Worm (Caenorhabditis elegans) whole organism, L1 larva: ENCODE results near the gene B0507.8.

ENCODE experiments used
- C04F5.9 ChIP-seq: sonication (generic microtip); optimal IDR thresholded peaks from 2 replicates; lab custom pipeline; 2016; ENCODE audit warnings: missing genetic modification characterization, missing compliant biosample characterization
- C16A3.4 ChIP-seq: fragments of 150-350 bp; optimal IDR thresholded peaks from 2 replicates; lab custom pipeline; 2014; ENCODE audit warnings: missing biosample characterization, missing genetic modification characterization
- aha-1 ChIP-seq: fragments of 150-350 bp; optimal IDR thresholded peaks from 2 replicates; lab custom pipeline; 2014; ENCODE audit warnings: missing biosample characterization, missing genetic modification characterization
- alr-1 ChIP-seq: fragments of 200-800 bp; sonication (Bioruptor generic); optimal IDR thresholded peaks from 2 replicates; lab custom pipeline; 2018; ENCODE audit warnings: borderline replicate concordance, mild to moderate bottlenecking, missing genetic modification characterization, missing compliant biosample characterization
- aly-2 ChIP-seq: fragments of 150-350 bp; optimal IDR thresholded peaks from 2 replicates; lab custom pipeline; 2014; ENCODE audit warnings: missing biosample characterization, missing genetic modification characterization
- blmp-1 ChIP-seq: fragments of 150-350 bp; optimal IDR thresholded peaks from 2 replicates; lab custom pipeline; 2014; ENCODE audit warnings: missing biosample characterization, missing genetic modification characterization
- ceh-8 ChIP-seq: fragments of 200-800 bp; sonication (Bioruptor generic); optimal IDR thresholded peaks from 2 replicates; lab custom pipeline; 2018; ENCODE audit warnings: mild to moderate bottlenecking, missing genetic modification characterization, moderate library complexity, missing compliant biosample characterization
- ceh-90 ChIP-seq: sonication (generic microtip); optimal IDR thresholded peaks from 2 replicates; lab custom pipeline; 2016; ENCODE audit warnings: missing genetic modification characterization, missing compliant biosample characterization
- dpl-1 ChIP-seq, 3 experiments: fragments of 150-350 bp in 2 of 3; sonication (generic microtip) in 1 of 3; optimal IDR thresholded peaks; 2 replicates each; lab custom pipeline; 2014 to 2017; ENCODE audit warnings: missing biosample characterization in 3 of 3, missing genetic modification characterization in 3 of 3, missing genetic modification reagents in 3 of 3
- dsc-1 ChIP-seq: sonication (generic microtip); optimal IDR thresholded peaks from 2 replicates; lab custom pipeline; 2016; ENCODE audit warnings: mild to moderate bottlenecking, missing genetic modification characterization, missing compliant biosample characterization
- efl-1 ChIP-seq, 4 experiments: fragments of 150-350 bp; optimal IDR thresholded peaks in 3 of 4; peaks in 1 of 4; 1 replicate in 1 of 4; 2 replicates in 3 of 4; lab custom pipeline; 2014; ENCODE audit warnings: missing biosample characterization in 2 of 4, missing genetic modification characterization in 2 of 4, missing genetic modification reagents in 2 of 4
- elt-2 ChIP-seq: sonication (generic microtip); optimal IDR thresholded peaks from 2 replicates; lab custom pipeline; 2016; ENCODE audit warnings: missing genetic modification characterization, mild to moderate bottlenecking, inconsistent platforms, missing compliant biosample characterization, missing genetic modification reagents
- ets-5 ChIP-seq: fragments of 200-800 bp; sonication (Bioruptor generic); IDR thresholded peaks from 2 replicates; pipeline ENCODE4 v1.3.6; 2022; ENCODE audit warnings: missing genetic modification characterization, missing compliant biosample characterization
- fkh-8 ChIP-seq: sonication (generic microtip); optimal IDR thresholded peaks from 2 replicates; lab custom pipeline; 2016; ENCODE audit warnings: mild to moderate bottlenecking, missing genetic modification characterization, missing compliant biosample characterization
- fos-1 ChIP-seq: fragments of 150-350 bp; optimal IDR thresholded peaks from 2 replicates; lab custom pipeline; 2014; ENCODE audit warnings: missing biosample characterization, missing genetic modification characterization
- grh-1 ChIP-seq: fragments of 200-800 bp; sonication (Bioruptor generic); IDR thresholded peaks from 2 replicates; pipeline ENCODE4 v1.3.6; 2022; ENCODE audit warnings: missing genetic modification reagents, missing genetic modification characterization, missing compliant biosample characterization
- hpl-2 ChIP-seq: fragments of 150-350 bp; optimal IDR thresholded peaks from 2 replicates; lab custom pipeline; 2014; ENCODE audit warnings: missing biosample characterization, missing genetic modification reagents, missing genetic modification characterization
- irx-1 ChIP-seq: sonication (generic microtip); optimal IDR thresholded peaks from 2 replicates; lab custom pipeline; 2016; ENCODE audit warnings: missing genetic modification characterization, missing compliant biosample characterization
- isw-1 ChIP-seq: fragments of 200-800 bp; sonication (Bioruptor generic); IDR thresholded peaks from 2 replicates; pipeline ENCODE4 v1.3.6; 2022; ENCODE audit warnings: missing genetic modification characterization, missing compliant biosample characterization
- jun-1 ChIP-seq: fragments of 150-350 bp; optimal IDR thresholded peaks from 2 replicates; lab custom pipeline; 2014; ENCODE audit warnings: missing biosample characterization, missing genetic modification reagents, missing genetic modification characterization
- lin-14 ChIP-seq: fragments of 200-800 bp; sonication (Bioruptor generic); optimal IDR thresholded peaks from 2 replicates; lab custom pipeline; 2018; ENCODE audit warnings: mild to moderate bottlenecking, missing genetic modification characterization, moderate library complexity, missing compliant biosample characterization
- lin-15B ChIP-seq: fragments of 150-350 bp; sonication (generic microtip); optimal IDR thresholded peaks from 3 replicates; lab custom pipeline; 2014; ENCODE audit warnings: missing biosample characterization, missing genetic modification characterization
- lin-35 ChIP-seq, 2 experiments: fragments of 150-350 bp; optimal IDR thresholded peaks; 2 replicates each; lab custom pipeline; 2014; ENCODE audit warnings: missing biosample characterization in 2 of 2, missing genetic modification characterization in 2 of 2, missing genetic modification reagents in 2 of 2
- lir-3 ChIP-seq: sonication (generic microtip); optimal IDR thresholded peaks from 2 replicates; lab custom pipeline; 2016; ENCODE audit warnings: mild to moderate bottlenecking, missing genetic modification characterization, moderate library complexity, missing compliant biosample characterization; ENCODE audit not compliant: poor library complexity
- lsy-2 ChIP-seq, 2 experiments: fragments of 150-350 bp; optimal IDR thresholded peaks; 2 replicates each; lab custom pipeline; 2014; ENCODE audit warnings: missing biosample characterization in 2 of 2, missing genetic modification characterization in 2 of 2
- mab-9 ChIP-seq: fragments of 200-800 bp; sonication (Bioruptor generic); IDR thresholded peaks from 2 replicates; pipeline ENCODE4 v1.3.6; 2022; ENCODE audit warnings: missing genetic modification reagents, missing genetic modification characterization, missing compliant biosample characterization
- mdl-1 ChIP-seq, 2 experiments: fragments of 150-350 bp; optimal IDR thresholded peaks; 2 replicates each; lab custom pipeline; 2014 to 2017; ENCODE audit warnings: missing biosample characterization in 2 of 2, missing genetic modification characterization in 2 of 2, inconsistent platforms in 1 of 2
- nhr-12 ChIP-seq: sonication (generic microtip); optimal IDR thresholded peaks from 2 replicates; lab custom pipeline; 2017; ENCODE audit warnings: missing biosample characterization, missing genetic modification characterization
- nhr-237 ChIP-seq: fragments of 150-350 bp; optimal IDR thresholded peaks from 2 replicates; lab custom pipeline; 2014; ENCODE audit warnings: missing biosample characterization, missing genetic modification characterization
- nhr-28 ChIP-seq: fragments of 150-350 bp; optimal IDR thresholded peaks from 2 replicates; lab custom pipeline; 2014; ENCODE audit warnings: missing biosample characterization, missing genetic modification characterization
- nhr-71 ChIP-seq: sonication (generic microtip); optimal IDR thresholded peaks from 2 replicates; lab custom pipeline; 2016; ENCODE audit warnings: mild to moderate bottlenecking, missing genetic modification characterization, moderate library complexity, missing compliant biosample characterization
- nhr-77 ChIP-seq: fragments of 150-350 bp; optimal IDR thresholded peaks from 2 replicates; lab custom pipeline; 2014; ENCODE audit warnings: missing biosample characterization, missing genetic modification characterization
- nhr-84 ChIP-seq: sonication (generic microtip); optimal IDR thresholded peaks from 2 replicates; lab custom pipeline; 2017; ENCODE audit warnings: missing biosample characterization, missing genetic modification characterization
- nhr-90 ChIP-seq: sonication (generic microtip); optimal IDR thresholded peaks from 2 replicates; lab custom pipeline; 2016; ENCODE audit warnings: mild to moderate bottlenecking, missing genetic modification characterization, missing compliant biosample characterization; ENCODE audit not compliant: poor library complexity
- pqm-1 ChIP-seq: sonication (generic microtip); optimal IDR thresholded peaks from 3 replicates; lab custom pipeline; 2017; ENCODE audit warnings: missing biosample characterization, missing genetic modification characterization
- rnt-1 ChIP-seq: sonication (generic microtip); optimal IDR thresholded peaks from 2 replicates; lab custom pipeline; 2016; ENCODE audit warnings: mild to moderate bottlenecking, missing genetic modification characterization, moderate library complexity, missing compliant biosample characterization
- skn-1 ChIP-seq: fragments of 150-350 bp; optimal IDR thresholded peaks from 2 replicates; lab custom pipeline; 2014; ENCODE audit warnings: missing biosample characterization, missing genetic modification characterization
- snu-23 ChIP-seq: sonication (generic microtip); optimal IDR thresholded peaks from 2 replicates; lab custom pipeline; 2016; ENCODE audit warnings: missing genetic modification characterization, missing compliant biosample characterization
- sup-37 ChIP-seq: fragments of 200-800 bp; sonication (Bioruptor generic); optimal IDR thresholded peaks from 2 replicates; lab custom pipeline; 2018; ENCODE audit warnings: mild to moderate bottlenecking, missing genetic modification characterization, missing compliant biosample characterization
- swsn-7 ChIP-seq: sonication (generic microtip); optimal IDR thresholded peaks from 2 replicates; lab custom pipeline; 2016; ENCODE audit warnings: missing genetic modification characterization, missing compliant biosample characterization
- unc-130 ChIP-seq: fragments of 150-350 bp; optimal IDR thresholded peaks from 2 replicates; lab custom pipeline; 2017; ENCODE audit warnings: missing biosample characterization, missing genetic modification characterization, inconsistent platforms
- unc-86 ChIP-seq: sonication (generic microtip); optimal IDR thresholded peaks from 2 replicates; lab custom pipeline; 2016; ENCODE audit warnings: missing genetic modification characterization, missing compliant biosample characterization
- unc-98 ChIP-seq: fragments of 200-800 bp; sonication (Bioruptor generic); IDR thresholded peaks from 2 replicates; pipeline ENCODE4 v1.3.6; 2022; ENCODE audit warnings: missing genetic modification characterization, missing compliant biosample characterization
- xbp-1 ChIP-seq: sonication (generic microtip); optimal IDR thresholded peaks from 2 replicates; lab custom pipeline; 2016; ENCODE audit warnings: missing genetic modification characterization, missing compliant biosample characterization
- zip-4 ChIP-seq: fragments of 200-800 bp; sonication (Bioruptor generic); optimal IDR thresholded peaks from 2 replicates; lab custom pipeline; 2018; ENCODE audit warnings: mild to moderate bottlenecking, missing genetic modification characterization, moderate library complexity, missing compliant biosample characterization
- ztf-11 ChIP-seq, 2 experiments: sonication (generic microtip); optimal IDR thresholded peaks; 2 replicates each; lab custom pipeline; 2016 to 2017; ENCODE audit warnings: missing genetic modification characterization in 2 of 2, missing biosample characterization in 1 of 2, missing compliant biosample characterization in 1 of 2

B0507.8 gene

DNA sequence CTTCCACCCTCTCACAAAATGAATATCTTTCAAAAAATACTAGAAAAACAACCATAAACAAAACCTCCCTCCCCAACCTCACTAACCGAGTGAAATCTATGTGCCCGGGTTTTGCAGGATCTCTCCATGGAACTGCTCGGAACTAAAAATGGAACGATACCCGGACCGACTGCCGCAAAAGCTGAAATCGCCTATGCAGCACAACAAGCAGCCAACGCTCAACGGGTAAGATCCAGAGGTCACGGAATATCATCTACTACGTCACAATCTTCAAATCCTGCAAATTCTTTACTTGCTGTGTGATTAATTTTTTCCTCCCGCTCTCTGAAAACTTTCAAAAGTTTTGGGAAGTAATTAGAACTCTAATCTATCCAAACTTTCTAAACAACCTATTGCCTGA is 26.6 kb upstream of the B0507.8 start:
- TF ChIP-seq unc-86, result no peak
- no peak for TF ChIP-seq aha-1 (tag; lab: Kevin White, UChicago)
- no peak for TF ChIP-seq unc-130
- no peak for TF ChIP-seq ceh-90 (tag; lab: Kevin White, UChicago)
- TF ChIP-seq xbp-1, result no peak
- TF ChIP-seq snu-23, result no peak
- no peak for TF ChIP-seq isw-1 (GFP tag; lab: Robert Waterston, UW)
- no peak for TF ChIP-seq lir-3 (tag; lab: Kevin White, UChicago)
- no peak for TF ChIP-seq ztf-11 (tag; optimal IDR thresholded peaks at IDR 0.05; lab: Kevin White, UChicago)
- TF ChIP-seq skn-1, result no peak
- no peak for TF ChIP-seq nhr-28
- TF ChIP-seq fos-1, result no peak
- no peak for TF ChIP-seq ets-5 (GFP tag; lab: Robert Waterston, UW)
- no peak for TF ChIP-seq nhr-90 (tag; lab: Kevin White, UChicago)
- no peak for TF ChIP-seq blmp-1
- no peak for TF ChIP-seq lin-15B (tag; lab: Kevin White, UChicago)
- no peak for TF ChIP-seq nhr-84 (tag; lab: Kevin White, UChicago)
- no peak for TF ChIP-seq alr-1 (tag; lab: Kevin White, UChicago)
- TF ChIP-seq aly-2 (tag; lab: Kevin White, UChicago), result no peak

DNA sequence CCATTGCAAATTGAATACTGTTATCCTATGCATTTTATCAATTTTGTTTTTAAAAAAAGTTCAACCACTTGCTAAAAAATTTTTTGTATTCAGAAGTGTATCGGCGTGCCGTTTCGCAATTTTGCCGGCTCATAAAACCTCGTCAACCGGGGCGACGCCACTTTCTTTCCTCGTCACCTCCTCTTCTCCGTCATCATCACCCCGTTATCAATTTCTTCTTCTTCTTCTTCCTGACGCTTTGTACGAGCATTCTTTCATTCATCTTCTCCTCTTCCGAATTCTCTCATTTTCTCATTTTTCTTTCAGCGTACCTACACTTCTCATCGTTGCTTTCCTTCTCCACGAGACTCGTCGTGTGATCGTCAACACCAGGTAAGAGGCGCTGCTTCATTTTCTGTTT is 23.5 kb upstream of the B0507.8 start, which contains the start of gene sup-37:
TSS of gene sup-37 (plus strand) at position 301 of the 400 bp plus-strand sequence.
- TF ChIP-seq mab-9 (GFP tag; lab: Robert Waterston, UW) (no peak), rnt-1 (tag; lab: Kevin White, UChicago) (no peak), sup-37 (GFP tag; lab: Kevin White, UChicago) (no peak), isw-1 (GFP tag; lab: Robert Waterston, UW) (no peak), hpl-2 (GFP tag; lab: Kevin White, UChicago) (no peak), unc-98 (no peak), grh-1 (no peak), fkh-8 (tag; lab: Kevin White, UChicago) (no peak), zip-4 (no peak), nhr-12 (tag; lab: Kevin White, UChicago) (no peak), nhr-71 (tag; lab: Kevin White, UChicago) (no peak), blmp-1 (no peak), nhr-237 (tag; lab: Kevin White, UChicago) (no peak), lin-14 (GFP tag; lab: Kevin White, UChicago) (no peak), irx-1 (no peak), nhr-90 (tag; lab: Kevin White, UChicago) (no peak), ceh-90 (tag; lab: Kevin White, UChicago) (no peak), C04F5.9 (tag; lab: Kevin White, UChicago) (no peak)

DNA sequence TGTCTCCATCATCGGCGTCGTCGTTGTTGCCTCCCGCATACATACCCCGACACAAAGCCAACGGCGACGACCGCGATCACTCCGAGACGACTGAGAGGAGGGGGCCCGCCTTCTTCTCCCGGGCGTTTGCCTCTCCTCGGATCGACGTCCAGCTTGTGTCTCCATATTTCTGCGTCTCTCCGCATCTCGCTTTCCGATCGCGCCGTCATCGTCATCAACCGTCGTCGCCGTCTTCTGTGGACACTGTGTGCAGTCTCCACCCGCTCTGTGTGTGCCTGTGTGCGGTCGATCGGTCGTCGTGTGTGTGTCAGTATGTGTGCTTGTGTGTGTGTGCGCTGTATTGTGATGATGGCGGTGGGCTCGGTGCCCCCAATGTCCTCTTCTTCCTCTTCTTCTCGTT is 22.8 kb upstream of the B0507.8 start:
- TF ChIP-seq nhr-77, result no peak
- TF ChIP-seq mdl-1 (tag; optimal IDR thresholded peaks at IDR 0.05; lab: Kevin White, UChicago), result peak in 1 of 2 experiments; percentile 18
- no peak for TF ChIP-seq dpl-1 (GFP tag; optimal IDR thresholded peaks at IDR 0.05; lab: Kevin White, UChicago)
- TF ChIP-seq dsc-1, result peak; percentile 29
- peak; percentile 18 for TF ChIP-seq snu-23
- TF ChIP-seq nhr-71 (tag; lab: Kevin White, UChicago), result peak; percentile 48
- TF ChIP-seq swsn-7 (tag; lab: Kevin White, UChicago), result peak; percentile 14
- no peak for TF ChIP-seq efl-1 (optimal IDR thresholded peaks at IDR 0.05; lab: Kevin White, UChicago)
- peak in 1 of 2 experiments; percentile 70 for TF ChIP-seq efl-1 (GFP tag; optimal IDR thresholded peaks at IDR 0.05 in 1 of 2; lab: Kevin White, UChicago)
- peak; percentile 39 for TF ChIP-seq ceh-8 (GFP tag; lab: Kevin White, UChicago)
- no peak for TF ChIP-seq unc-98
- peak; percentile 13 for TF ChIP-seq C16A3.4
- TF ChIP-seq jun-1 (tag; lab: Kevin White, UChicago), result peak; percentile 1
- peak in 1 of 2 experiments; percentile 21 for TF ChIP-seq lsy-2 (tag; optimal IDR thresholded peaks at IDR 0.05; lab: Kevin White, UChicago)
- TF ChIP-seq elt-2 (tag; lab: Kevin White, UChicago), result no peak
- peak; percentile 29 for TF ChIP-seq nhr-90 (tag; lab: Kevin White, UChicago)
- peak in 1 of 2 experiments; percentile 19 for TF ChIP-seq lin-35 (GFP tag; optimal IDR thresholded peaks at IDR 0.05; lab: Kevin White, UChicago)
- TF ChIP-seq nhr-237 (tag; lab: Kevin White, UChicago), result no peak
- TF ChIP-seq lin-14 (GFP tag; lab: Kevin White, UChicago), result peak; percentile 66
- peak; percentile 49 for TF ChIP-seq rnt-1 (tag; lab: Kevin White, UChicago)
- TF ChIP-seq pqm-1, result no peak
